Fruit fly (Drosophila melanogaster) whole organism, pupa: ENCODE data around the gene CG33263.
A peak's percentile ranks its signal among the peaks of the same experiment; 100 is the strongest.

Experiments
- CG10348 ChIP-seq: fragments of 200-800 bp; sonication (Bioruptor generic); IDR thresholded peaks from 2 replicates; pipeline ENCODE4 v1.3.6; 2022; ENCODE audit warnings: missing biosample characterization, missing genetic modification characterization
- CG12605 ChIP-seq: fragments of 200-800 bp; sonication (Bioruptor generic); IDR thresholded peaks from 2 replicates; pipeline ENCODE4 v1.3.6; 2022; ENCODE audit warnings: missing biosample characterization, missing genetic modification characterization
- CG13204 ChIP-seq: fragments of 200-800 bp; sonication (Bioruptor generic); optimal IDR thresholded peaks from 2 replicates; lab custom pipeline; 2018; ENCODE audit warnings: missing biosample characterization, mild to moderate bottlenecking, missing genetic modification characterization, moderate library complexity
- CG14655 ChIP-seq: fragments of 200-800 bp; sonication (Bioruptor generic); optimal IDR thresholded peaks from 3 replicates; lab custom pipeline; 2017; ENCODE audit warnings: mild to moderate bottlenecking, missing biosample characterization, missing genetic modification reagents, missing genetic modification characterization
- CG15710 ChIP-seq: fragments of 200-800 bp; sonication (Bioruptor generic); optimal IDR thresholded peaks from 2 replicates; lab custom pipeline; 2018; ENCODE audit warnings: missing biosample characterization, mild to moderate bottlenecking, missing genetic modification characterization, moderate library complexity
- CG17806 ChIP-seq: fragments of 200-800 bp; sonication (Bioruptor generic); optimal IDR thresholded peaks from 2 replicates; lab custom pipeline; 2018; ENCODE audit warnings: missing biosample characterization, mild to moderate bottlenecking, missing genetic modification characterization, moderate library complexity
- CG32121 ChIP-seq: fragments of 200-800 bp; sonication (Bioruptor generic); IDR thresholded peaks from 2 replicates; pipeline ENCODE4 v1.3.6; 2022; ENCODE audit warnings: missing biosample characterization, missing genetic modification characterization
- CG34367 ChIP-seq: fragments of 200-800 bp; sonication (Bioruptor generic); optimal IDR thresholded peaks from 2 replicates; lab custom pipeline; 2018; ENCODE audit warnings: missing biosample characterization, mild to moderate bottlenecking, missing genetic modification characterization
- CG4496 ChIP-seq: fragments of 200-800 bp; sonication (Bioruptor generic); IDR thresholded peaks from 3 replicates; pipeline ENCODE4 v1.3.6; 2022; ENCODE audit warnings: missing biosample characterization, missing genetic modification characterization
- CG8159 ChIP-seq: fragments of 200-800 bp; sonication (Bioruptor generic); optimal IDR thresholded peaks from 3 replicates; lab custom pipeline; 2018; ENCODE audit warnings: missing biosample characterization, mild to moderate bottlenecking, missing genetic modification characterization, moderate library complexity
- CG8301 ChIP-seq: fragments of 200-800 bp; sonication (Bioruptor generic); optimal IDR thresholded peaks from 2 replicates; lab custom pipeline; 2018; ENCODE audit warnings: missing biosample characterization, mild to moderate bottlenecking, missing genetic modification characterization
- CG9948 ChIP-seq: fragments of 200-800 bp; sonication (Bioruptor generic); optimal IDR thresholded peaks from 2 replicates; lab custom pipeline; 2018; ENCODE audit warnings: missing biosample characterization, mild to moderate bottlenecking, missing genetic modification characterization, moderate library complexity
- D1 ChIP-seq: fragments of 200-800 bp; sonication (Bioruptor generic); optimal IDR thresholded peaks from 2 replicates; lab custom pipeline; 2018; ENCODE audit warnings: missing biosample characterization, mild to moderate bottlenecking, missing genetic modification characterization, moderate library complexity
- EcR ChIP-seq: fragments of 200-800 bp; sonication (Bioruptor generic); optimal IDR thresholded peaks from 3 replicates; lab custom pipeline; 2019; ENCODE audit warnings: missing biosample characterization, missing genetic modification characterization, mild to moderate bottlenecking, moderate library complexity, missing genetic modification reagents
- Ets98B ChIP-seq: fragments of 200-800 bp; sonication (Bioruptor generic); IDR thresholded peaks from 2 replicates; pipeline ENCODE4 v1.3.6; 2022; ENCODE audit warnings: missing biosample characterization, missing genetic modification characterization
- Pif1A ChIP-seq: fragments of 200-800 bp; sonication (Bioruptor generic); optimal IDR thresholded peaks from 3 replicates; lab custom pipeline; 2016; ENCODE audit warnings: missing biosample characterization, missing genetic modification characterization
- Pif1B ChIP-seq: fragments of 200-800 bp; sonication (Bioruptor generic); optimal IDR thresholded peaks from 3 replicates; lab custom pipeline; 2016; ENCODE audit warnings: missing biosample characterization, missing genetic modification characterization
- Snoo ChIP-seq: fragments of 200-800 bp; sonication (Bioruptor generic); optimal IDR thresholded peaks from 3 replicates; lab custom pipeline; 2017; ENCODE audit warnings: missing biosample characterization, mild to moderate bottlenecking, missing genetic modification characterization, inconsistent platforms
- fd96Ca ChIP-seq: fragments of 200-800 bp; sonication (Bioruptor generic); IDR thresholded peaks from 3 replicates; pipeline ENCODE4 v1.3.6; 2022; ENCODE audit warnings: missing biosample characterization, missing genetic modification characterization
- gl ChIP-seq: fragments of 200-800 bp; sonication (Bioruptor generic); optimal IDR thresholded peaks from 2 replicates; lab custom pipeline; 2018; ENCODE audit warnings: missing biosample characterization, mild to moderate bottlenecking, missing genetic modification characterization
- rn ChIP-seq: fragments of 200-800 bp; sonication (Bioruptor generic); IDR thresholded peaks from 2 replicates; pipeline ENCODE4 v1.3.6; 2022; ENCODE audit warnings: missing biosample characterization, missing genetic modification characterization

Gene CG33263

dm6 chr3L:13442400-13442799 is 18.4 kb upstream of the CG33263 start, which contains the start of gene cmb:
TSS of gene cmb (plus strand) at chr3L:13442594.
- TF ChIP-seq CG4496 (peak; percentile 97), CG17806 (tag; lab: Kevin White, UChicago) (peak; percentile 81), CG8301 (tag; lab: Kevin White, UChicago) (peak; percentile 85), CG8159 (tag; lab: Kevin White, UChicago) (peak; percentile 89), EcR (GFP tag; lab: Kevin White, UChicago) (peak; percentile 23), Pif1B (GFP tag; lab: Kevin White, UChicago) (peak; percentile 84), rn (peak; percentile 89), Snoo (tag; lab: Kevin White, UChicago) (peak; percentile 72), gl (tag; lab: Kevin White, UChicago) (peak; percentile 94), CG12605 (GFP tag; lab: Robert Waterston, UW) (peak; percentile 97), CG10348 (GFP tag; lab: Robert Waterston, UW) (no peak), Ets98B (GFP tag; lab: Robert Waterston, UW) (peak; percentile 93), CG13204 (GFP tag; lab: Kevin White, UChicago) (peak; percentile 86), CG9948 (tag; lab: Kevin White, UChicago) (peak; percentile 80), CG34367 (tag; lab: Kevin White, UChicago) (peak; percentile 92), Pif1A (peak; percentile 87), D1 (tag; lab: Kevin White, UChicago) (peak; percentile 62), CG15710 (peak; percentile 85), fd96Ca (GFP tag; lab: Robert Waterston, UW) (peak; percentile 93), CG14655 (GFP tag; lab: Kevin White, UChicago) (peak; percentile 93), CG32121 (peak; percentile 93)

- TF ChIP-seq EcR (GFP tag; lab: Kevin White, UChicago) = no peak
- no peak for TF ChIP-seq Snoo (tag; lab: Kevin White, UChicago)
- TF ChIP-seq Pif1B (GFP tag; lab: Kevin White, UChicago) = no peak
- no peak for TF ChIP-seq gl (tag; lab: Kevin White, UChicago)
- no peak for TF ChIP-seq CG14655 (GFP tag; lab: Kevin White, UChicago)
- TF ChIP-seq CG17806 (tag; lab: Kevin White, UChicago) = no peak
- TF ChIP-seq D1 (tag; lab: Kevin White, UChicago) = no peak
- TF ChIP-seq Ets98B (GFP tag; lab: Robert Waterston, UW) = no peak
- TF ChIP-seq CG10348 (GFP tag; lab: Robert Waterston, UW) = no peak
- no peak for TF ChIP-seq CG4496
- no peak for TF ChIP-seq CG8159 (tag; lab: Kevin White, UChicago)
- no peak for TF ChIP-seq Pif1A
- no peak for TF ChIP-seq CG15710
- no peak for TF ChIP-seq CG9948 (tag; lab: Kevin White, UChicago)
- no peak for TF ChIP-seq CG12605 (GFP tag; lab: Robert Waterston, UW)
- TF ChIP-seq rn = no peak
These were observed 16.5 kb upstream of the CG33263 start, which contains the start of the genes CG10140 and CG14109 for dm6 chr3L:13440370-13440960. TSS of gene CG10140 (minus strand) at chr3L:13440470. TSS of gene CG14109 (plus strand) at chr3L:13440910.

dm6 chr3L:13437654-13438053 is 13.7 kb upstream of the CG33263 start, which contains the start of gene CG10725:
TSS of gene CG10725 (plus strand) at chr3L:13437954.
- no peak for TF ChIP-seq CG12605 (GFP tag; lab: Robert Waterston, UW)
- no peak for TF ChIP-seq fd96Ca (GFP tag; lab: Robert Waterston, UW)
- TF ChIP-seq Ets98B (GFP tag; lab: Robert Waterston, UW) = no peak
- no peak for TF ChIP-seq CG8301 (tag; lab: Kevin White, UChicago)
- no peak for TF ChIP-seq Pif1B (GFP tag; lab: Kevin White, UChicago)
- TF ChIP-seq rn = no peak
- no peak for TF ChIP-seq D1 (tag; lab: Kevin White, UChicago)
- TF ChIP-seq CG8159 (tag; lab: Kevin White, UChicago) = no peak
- TF ChIP-seq CG10348 (GFP tag; lab: Robert Waterston, UW) = no peak
- no peak for TF ChIP-seq Pif1A
- no peak for TF ChIP-seq CG9948 (tag; lab: Kevin White, UChicago)
- no peak for TF ChIP-seq gl (tag; lab: Kevin White, UChicago)
- no peak for TF ChIP-seq CG34367 (tag; lab: Kevin White, UChicago)
- TF ChIP-seq CG17806 (tag; lab: Kevin White, UChicago) = no peak
- TF ChIP-seq CG15710 = no peak

- TF ChIP-seq fd96Ca (GFP tag; lab: Robert Waterston, UW) (no peak), Ets98B (GFP tag; lab: Robert Waterston, UW) (no peak), EcR (GFP tag; lab: Kevin White, UChicago) (no peak), gl (tag; lab: Kevin White, UChicago) (no peak), Pif1B (GFP tag; lab: Kevin White, UChicago) (no peak), CG9948 (tag; lab: Kevin White, UChicago) (no peak), CG15710 (no peak), CG8301 (tag; lab: Kevin White, UChicago) (no peak), CG34367 (tag; lab: Kevin White, UChicago) (no peak), CG13204 (GFP tag; lab: Kevin White, UChicago) (no peak), CG17806 (tag; lab: Kevin White, UChicago) (no peak), CG8159 (tag; lab: Kevin White, UChicago) (no peak), rn (no peak), Snoo (tag; lab: Kevin White, UChicago) (no peak), D1 (tag; lab: Kevin White, UChicago) (no peak), CG14655 (GFP tag; lab: Kevin White, UChicago) (no peak), CG10348 (GFP tag; lab: Robert Waterston, UW) (no peak), CG12605 (GFP tag; lab: Robert Waterston, UW) (no peak), CG4496 (no peak)
These were observed 13.1 kb upstream of the CG33263 start, which contains the start of gene CG10154 for dm6 chr3L:13437036-13437435. TSS of gene CG10154 (minus strand) at chr3L:13437136.
